Fruit fly (Drosophila melanogaster): Measurements from ENCODE around the gene betaTub85D.
A peak's percentile ranks its signal among the peaks of the same experiment; 100 is the strongest.

The betaTub85D gene

DNA sequence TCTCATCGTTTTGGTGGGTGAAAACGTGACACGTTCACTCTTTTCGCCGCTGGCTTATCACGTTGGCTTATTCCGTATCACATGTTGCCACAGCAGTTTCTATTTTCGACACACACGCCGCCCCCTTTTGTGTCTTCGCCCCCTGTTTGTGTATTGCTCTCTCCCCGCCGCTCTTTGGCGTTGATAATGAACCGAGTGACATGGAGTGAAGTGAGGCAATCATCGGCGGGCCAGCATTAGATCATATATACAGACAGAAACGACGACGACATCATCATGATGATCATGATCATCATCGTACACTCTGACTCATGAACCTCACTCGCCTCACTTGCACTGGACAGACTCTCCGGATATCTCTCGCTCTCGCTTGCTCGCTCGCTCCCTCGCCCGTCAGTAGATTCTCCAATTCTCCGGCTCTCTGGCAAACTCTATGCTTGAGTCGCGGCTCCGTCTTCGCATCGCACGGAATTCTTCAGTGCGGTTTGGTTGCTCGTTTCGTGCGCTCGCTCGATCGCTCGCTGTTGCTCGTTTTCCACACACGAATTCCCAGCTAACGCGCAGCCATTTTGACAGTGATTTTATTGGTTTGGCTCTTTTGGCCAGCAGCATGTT, 26.4 kb upstream of the betaTub85D start (continued):
- TF ChIP-seq Dad (GFP tag; optimal IDR thresholded peaks at IDR 0.05): no peak
- TF ChIP-seq unc-4 (GFP tag; IDR thresholded peaks at IDR 0.05; ENCODE audit: partially characterized antibody): 0 out of 2 replicates have a peak, but pooled peaks have one; percentile 43
- TF ChIP-seq Optix (GFP tag; IDR thresholded peaks at IDR 0.05): no peak
- TF ChIP-seq zen2 (GFP tag; IDR thresholded peaks at IDR 0.05; ENCODE audit: partially characterized antibody): peak; percentile 84; the same call in 2 of the 3 replicates
- TF ChIP-seq CG14050 (GFP tag; IDR thresholded peaks at IDR 0.05): no peak
- TF ChIP-seq tx (GFP tag; optimal IDR thresholded peaks at IDR 0.05): no peak
- no peak for TF ChIP-seq CG9215 (GFP tag; IDR thresholded peaks at IDR 0.05)
- no peak for TF ChIP-seq bsh (GFP tag; optimal IDR thresholded peaks at IDR 0.05)
- TF ChIP-seq Dp (GFP tag; optimal IDR thresholded peaks at IDR 0.05): no peak
- TF ChIP-seq org-1 (GFP tag; optimal IDR thresholded peaks at IDR 0.05): peak; percentile 35
- no peak for TF ChIP-seq fd96Cb (tag; optimal IDR thresholded peaks at IDR 0.05)
- TF ChIP-seq Dip2 (GFP tag; IDR thresholded peaks at IDR 0.05): no peak
- peak; percentile 92 for TF ChIP-seq crol (GFP tag; IDR thresholded peaks at IDR 0.05)
- peak in 1 of 2 experiments; percentile 62 for TF ChIP-seq Eip74EF (GFP tag; optimal IDR thresholded peaks at IDR 0.05)
- TF ChIP-seq bigmax (GFP tag; optimal IDR thresholded peaks at IDR 0.05): no peak
- TF ChIP-seq sug (tag; optimal IDR thresholded peaks at IDR 0.05): peak; percentile 86
- TF ChIP-seq fd102C (GFP tag; optimal IDR thresholded peaks at IDR 0.05): no peak
- TF ChIP-seq Opbp (GFP tag; IDR thresholded peaks at IDR 0.05; ENCODE audit: partially characterized antibody): no peak
- TF ChIP-seq az2 (GFP tag; optimal IDR thresholded peaks at IDR 0.05): no peak
- no peak; the same call in 1 of the 2 replicates for TF ChIP-seq chm (GFP tag; IDR thresholded peaks at IDR 0.05)
- TF ChIP-seq zfh1 (GFP tag; IDR thresholded peaks at IDR 0.05): 0 out of 3 replicates have a peak, but pooled peaks have one; percentile 15
- TF ChIP-seq Med (GFP tag): peak; percentile 30
- TF ChIP-seq salm (tag; optimal IDR thresholded peaks at IDR 0.05): no peak
- no peak for TF ChIP-seq Atf-2 (GFP tag; optimal IDR thresholded peaks at IDR 0.05)
- no peak for TF ChIP-seq CG18262 (tag; optimal IDR thresholded peaks at IDR 0.05)
- TF ChIP-seq CG31365 (tag; optimal IDR thresholded peaks at IDR 0.05): no peak
- peak; percentile 12 for TF ChIP-seq gcm (GFP tag; optimal IDR thresholded peaks at IDR 0.05)
- TF ChIP-seq fd64A (GFP tag; optimal IDR thresholded peaks at IDR 0.05): no peak
- no peak for TF ChIP-seq CG11085 (GFP tag; IDR thresholded peaks at IDR 0.05)
- no peak for TF ChIP-seq crc (GFP tag; optimal IDR thresholded peaks at IDR 0.05)
- TF ChIP-seq esg (GFP tag; conservative IDR thresholded peaks at IDR 0.05): no peak
- TF ChIP-seq Hmx (GFP tag; optimal IDR thresholded peaks at IDR 0.05): no peak
- no peak; the same call in 1 of the 2 replicates for TF ChIP-seq stc (GFP tag; IDR thresholded peaks at IDR 0.05)
- peak; percentile 97 for TF ChIP-seq CG6175 (GFP tag; IDR thresholded peaks at IDR 0.05)
- TF ChIP-seq GATAe (GFP tag; conservative IDR thresholded peaks at IDR 0.05): 0 out of 2 replicates have a peak, but pooled peaks have one; percentile 29
- TF ChIP-seq H2.0 (GFP tag; IDR thresholded peaks at IDR 0.05): 0 out of 2 replicates have a peak, but pooled peaks have one; percentile 10
- TF ChIP-seq Deaf1 (tag; optimal IDR thresholded peaks at IDR 0.05): peak; percentile 79
- TF ChIP-seq CG4730 (GFP tag; IDR thresholded peaks at IDR 0.05): no peak
- no peak for TF ChIP-seq HmgD (GFP tag; optimal IDR thresholded peaks at IDR 0.05)
- no peak for TF ChIP-seq CG15011 (GFP tag; optimal IDR thresholded peaks at IDR 0.05)
- peak; percentile 24 for TF ChIP-seq yki (optimal IDR thresholded peaks at IDR 0.05)
- no peak for TF ChIP-seq rib (GFP tag; IDR thresholded peaks at IDR 0.05)
- TF ChIP-seq Spps (tag; optimal IDR thresholded peaks at IDR 0.05): no peak
- TF ChIP-seq Fer3 (tag; optimal IDR thresholded peaks at IDR 0.05): no peak
- TF ChIP-seq schlank (tag; optimal IDR thresholded peaks at IDR 0.05): no peak
- peak; percentile 29 for TF ChIP-seq pb (GFP tag; optimal IDR thresholded peaks at IDR 0.05)
- TF ChIP-seq CG10209 (GFP tag; optimal IDR thresholded peaks at IDR 0.05): no peak
- peak in 1 of 2 experiments; percentile 100 for TF ChIP-seq Hr78 (GFP tag; optimal IDR thresholded peaks at IDR 0.05)
- TF ChIP-seq CG13894 (tag; optimal IDR thresholded peaks at IDR 0.05): no peak
- TF ChIP-seq NK7.1 (GFP tag; optimal IDR thresholded peaks at IDR 0.05): peak; percentile 15

All from whole organism, embryonic.